In genomic region chr3R:8927817-8928625, dm6 we compare ENCODE assay signal across 1 fruit fly cellular context.
A peak's percentile ranks its signal among the peaks of the same experiment; 100 is the strongest.
TF ChIP-seq lines count a peak whose summit lies in the region.

No protein-coding gene starts in this region.

TF ChIP-seq in whole organism, embryonic, 481 proteins besides CTCF, POLR2A, EP300 and RAD21 (continued from another document and continues in another):
- peak; percentile 60 for TF ChIP-seq salm (tag; optimal IDR thresholded peaks at IDR 0.05; lab: Kevin White, UChicago)
- TF ChIP-seq kah (GFP tag; optimal IDR thresholded peaks at IDR 0.05; lab: Kevin White, UChicago): peak; percentile 39
- TF ChIP-seq eyg (GFP tag; optimal IDR thresholded peaks at IDR 0.05; lab: Kevin White, UChicago): no peak
- no peak for TF ChIP-seq usp (GFP tag; optimal IDR thresholded peaks at IDR 0.05; lab: Kevin White, UChicago)
- TF ChIP-seq CG7963 (GFP tag; IDR thresholded peaks at IDR 0.05; lab: Robert Waterston, UW; ENCODE audit: partially characterized antibody): no peak
- TF ChIP-seq CG32772 (GFP tag; IDR thresholded peaks at IDR 0.05; lab: Robert Waterston, UW): peak; percentile 52
- TF ChIP-seq CG3838 (GFP tag; optimal IDR thresholded peaks at IDR 0.05; lab: Kevin White, UChicago): no peak
- TF ChIP-seq Dek (tag; optimal IDR thresholded peaks at IDR 0.05; lab: Kevin White, UChicago): peak; percentile 26
- peak; percentile 76 for TF ChIP-seq lmd (GFP tag; IDR thresholded peaks at IDR 0.05; lab: Robert Waterston, UW)
- TF ChIP-seq yki (optimal IDR thresholded peaks at IDR 0.05; lab: Kevin White, UChicago): no peak
- peak; percentile 42 for TF ChIP-seq sisA (GFP tag; IDR thresholded peaks at IDR 0.05; lab: Robert Waterston, UW)
- no peak for TF ChIP-seq vnd (GFP tag; IDR thresholded peaks at IDR 0.05; lab: Robert Waterston, UW; ENCODE audit: partially characterized antibody)
- peak; percentile 41 for TF ChIP-seq Jarid2 (GFP tag; optimal IDR thresholded peaks at IDR 0.05; lab: Kevin White, UChicago)
- TF ChIP-seq tx (GFP tag; optimal IDR thresholded peaks at IDR 0.05; lab: Kevin White, UChicago): peak; percentile 52
- no peak for TF ChIP-seq CG11085 (GFP tag; IDR thresholded peaks at IDR 0.05; lab: Robert Waterston, UW)
- peak; percentile 22 for TF ChIP-seq trh (GFP tag; optimal IDR thresholded peaks at IDR 0.05; lab: Kevin White, UChicago)
- no peak for TF ChIP-seq CG12744 (GFP tag; optimal IDR thresholded peaks at IDR 0.05; lab: Kevin White, UChicago)
- no peak for TF ChIP-seq ab (GFP tag; optimal IDR thresholded peaks at IDR 0.05; lab: Kevin White, UChicago)
- TF ChIP-seq fd64A (GFP tag; optimal IDR thresholded peaks at IDR 0.05; lab: Kevin White, UChicago): peak; percentile 74
- peak; percentile 59 for TF ChIP-seq caup (GFP tag; optimal IDR thresholded peaks at IDR 0.05; lab: Kevin White, UChicago; ENCODE audit: severe bottlenecking)
- peak; percentile 41 for TF ChIP-seq CG14441 (GFP tag; IDR thresholded peaks at IDR 0.05; lab: Robert Waterston, UW)
- TF ChIP-seq NC2β (GFP tag; optimal IDR thresholded peaks at IDR 0.05; lab: Kevin White, UChicago): peak; percentile 78
- TF ChIP-seq CG15479 (GFP tag; optimal IDR thresholded peaks at IDR 0.05; lab: Kevin White, UChicago): peak; percentile 57
- peak; percentile 76 for TF ChIP-seq Oli (tag; optimal IDR thresholded peaks at IDR 0.05; lab: Kevin White, UChicago)
- peak; percentile 51 for TF ChIP-seq cg (GFP tag; optimal IDR thresholded peaks at IDR 0.05; lab: Kevin White, UChicago)
- TF ChIP-seq CkIIα-i1 (GFP tag; IDR thresholded peaks at IDR 0.05; lab: Robert Waterston, UW): no peak
- no peak for TF ChIP-seq HLHmδ (GFP tag; optimal IDR thresholded peaks at IDR 0.05; lab: Kevin White, UChicago)
- TF ChIP-seq CG14050 (GFP tag; IDR thresholded peaks at IDR 0.05; lab: Robert Waterston, UW): no peak; the same call in 2 of the 3 replicates
- TF ChIP-seq Side (GFP tag; optimal IDR thresholded peaks at IDR 0.05; lab: Kevin White, UChicago): peak; percentile 69
- TF ChIP-seq CG8765 (GFP tag; IDR thresholded peaks at IDR 0.05; lab: Robert Waterston, UW): peak; percentile 73
- peak; percentile 77 for TF ChIP-seq CG16815 (GFP tag; optimal IDR thresholded peaks at IDR 0.05; lab: Kevin White, UChicago)
- peak; percentile 72 for TF ChIP-seq Sox102F (GFP tag; optimal IDR thresholded peaks at IDR 0.05; lab: Kevin White, UChicago)
- TF ChIP-seq her (GFP tag; optimal IDR thresholded peaks at IDR 0.05; lab: Kevin White, UChicago): peak; percentile 30
- peak; percentile 68 for TF ChIP-seq CG6689 (GFP tag; IDR thresholded peaks at IDR 0.05; lab: Robert Waterston, UW)
- TF ChIP-seq Hmr (GFP tag; optimal IDR thresholded peaks at IDR 0.05; lab: Kevin White, UChicago): peak; percentile 66
- TF ChIP-seq sima (GFP tag; optimal IDR thresholded peaks at IDR 0.05; lab: Kevin White, UChicago): no peak
- TF ChIP-seq dmrt11E (tag; optimal IDR thresholded peaks at IDR 0.05; lab: Kevin White, UChicago): peak; percentile 92
- TF ChIP-seq CG14965 (GFP tag; optimal IDR thresholded peaks at IDR 0.05; lab: Kevin White, UChicago; ENCODE audit: borderline replicate concordance): no peak
- peak; percentile 69 for TF ChIP-seq org-1 (GFP tag; optimal IDR thresholded peaks at IDR 0.05; lab: Kevin White, UChicago)
- TF ChIP-seq CG2202 (tag; optimal IDR thresholded peaks at IDR 0.05; lab: Kevin White, UChicago): peak; percentile 62
- TF ChIP-seq Asciz (GFP tag; optimal IDR thresholded peaks at IDR 0.05; lab: Kevin White, UChicago): peak; percentile 86
- TF ChIP-seq CG17802 (tag; optimal IDR thresholded peaks at IDR 0.05; lab: Kevin White, UChicago): peak; percentile 19
- no peak for TF ChIP-seq zen2 (GFP tag; IDR thresholded peaks at IDR 0.05; lab: Robert Waterston, UW; ENCODE audit: partially characterized antibody)
- peak; percentile 77 for TF ChIP-seq CG3281 (GFP tag; optimal IDR thresholded peaks at IDR 0.05; lab: Kevin White, UChicago)
- peak; percentile 73 for TF ChIP-seq CG12219 (GFP tag; optimal IDR thresholded peaks at IDR 0.05; lab: Kevin White, UChicago)
- TF ChIP-seq pan (optimal IDR thresholded peaks at IDR 0.05; lab: Kevin White, UChicago): no peak
- TF ChIP-seq pan (GFP tag; optimal IDR thresholded peaks at IDR 0.05 in 1 of 2, IDR thresholded peaks at IDR 0.05 in 1 of 2): peak in 1 of 2 experiments; percentile 55
- no peak for TF ChIP-seq hkb (optimal IDR thresholded peaks at IDR 0.05; lab: Kevin White, UChicago)
- peak; percentile 55 for TF ChIP-seq hkb (GFP tag; IDR thresholded peaks at IDR 0.05; lab: Robert Waterston, UW)
- no peak for TF ChIP-seq Aef1 (GFP tag; IDR thresholded peaks at IDR 0.05; lab: Robert Waterston, UW)
- TF ChIP-seq CG14710 (tag; optimal IDR thresholded peaks at IDR 0.05; lab: Kevin White, UChicago): peak; percentile 90
- 0 out of 4 replicates have a peak, but pooled peaks have one; percentile 8 for TF ChIP-seq Dll (GFP tag; IDR thresholded peaks at IDR 0.05; lab: Robert Waterston, UW; ENCODE audit: partially characterized antibody)
- TF ChIP-seq CG30403 (GFP tag; optimal IDR thresholded peaks at IDR 0.05; lab: Kevin White, UChicago): peak; percentile 76
- no peak for TF ChIP-seq CG3065 (GFP tag; optimal IDR thresholded peaks at IDR 0.05; lab: Kevin White, UChicago)
- no peak for TF ChIP-seq sna (GFP tag; IDR thresholded peaks at IDR 0.05; lab: Robert Waterston, UW; ENCODE audit: partially characterized antibody)
- TF ChIP-seq schlank (tag; optimal IDR thresholded peaks at IDR 0.05; lab: Kevin White, UChicago): peak; percentile 37
- TF ChIP-seq CG15269 (tag; optimal IDR thresholded peaks at IDR 0.05; lab: Kevin White, UChicago): peak; percentile 68
- TF ChIP-seq CG11247 (GFP tag; IDR thresholded peaks at IDR 0.05; lab: Robert Waterston, UW): no peak
- peak; percentile 78 for TF ChIP-seq Chrac-16 (GFP tag; optimal IDR thresholded peaks at IDR 0.05; lab: Kevin White, UChicago)
- TF ChIP-seq Dbx (GFP tag; IDR thresholded peaks at IDR 0.05; lab: Robert Waterston, UW): no peak
- no peak for TF ChIP-seq da (GFP tag; optimal IDR thresholded peaks at IDR 0.05; lab: Kevin White, UChicago)
- TF ChIP-seq Nf-YC (tag; optimal IDR thresholded peaks at IDR 0.05; lab: Kevin White, UChicago): peak; percentile 39
- no peak for TF ChIP-seq Tbp (GFP tag; optimal IDR thresholded peaks at IDR 0.05; lab: Kevin White, UChicago)
- peak; percentile 73 for TF ChIP-seq jumu (GFP tag; optimal IDR thresholded peaks at IDR 0.05; lab: Kevin White, UChicago)
- peak; percentile 48 for TF ChIP-seq CG4328 (GFP tag; optimal IDR thresholded peaks at IDR 0.05; lab: Kevin White, UChicago)
- peak; percentile 38 for TF ChIP-seq wek (GFP tag; optimal IDR thresholded peaks at IDR 0.05; lab: Kevin White, UChicago)
- TF ChIP-seq Dad (GFP tag; optimal IDR thresholded peaks at IDR 0.05; lab: Kevin White, UChicago): no peak
- no peak for TF ChIP-seq CG5953 (GFP tag; IDR thresholded peaks at IDR 0.05; lab: Robert Waterston, UW)
- peak; percentile 83 for TF ChIP-seq Atf-2 (GFP tag; optimal IDR thresholded peaks at IDR 0.05; lab: Kevin White, UChicago)
- TF ChIP-seq CG8944 (GFP tag; optimal IDR thresholded peaks at IDR 0.05; lab: Kevin White, UChicago): peak; percentile 31
- TF ChIP-seq Dip2 (GFP tag; IDR thresholded peaks at IDR 0.05; lab: Robert Waterston, UW): no peak
- peak; percentile 77 for TF ChIP-seq vvl (GFP tag; IDR thresholded peaks at IDR 0.05; lab: Robert Waterston, UW)
- peak; percentile 55; the same call in 1 of the 3 replicates for TF ChIP-seq jigr1 (GFP tag; IDR thresholded peaks at IDR 0.05; lab: Robert Waterston, UW)
- TF ChIP-seq pho (GFP tag; optimal IDR thresholded peaks at IDR 0.05; lab: Kevin White, UChicago): peak; percentile 67
- TF ChIP-seq nmo (GFP tag; optimal IDR thresholded peaks at IDR 0.05; lab: Kevin White, UChicago): peak; percentile 84
- TF ChIP-seq CG34224 (GFP tag; IDR thresholded peaks at IDR 0.05; lab: Robert Waterston, UW; ENCODE audit: partially characterized antibody): no peak
- TF ChIP-seq CG6813 (GFP tag; optimal IDR thresholded peaks at IDR 0.05; lab: Kevin White, UChicago): peak; percentile 86
- TF ChIP-seq phol (tag; optimal IDR thresholded peaks at IDR 0.05; lab: Kevin White, UChicago): peak; percentile 81
- TF ChIP-seq CG7987 (GFP tag; optimal IDR thresholded peaks at IDR 0.05; lab: Kevin White, UChicago): no peak
- TF ChIP-seq kni (GFP tag; optimal IDR thresholded peaks at IDR 0.05; lab: Kevin White, UChicago): peak; percentile 96
- TF ChIP-seq CG13287 (GFP tag; IDR thresholded peaks at IDR 0.05; lab: Robert Waterston, UW; ENCODE audit: partially characterized antibody): no peak
- TF ChIP-seq D19B (GFP tag; optimal IDR thresholded peaks at IDR 0.05; lab: Kevin White, UChicago): peak; percentile 84
- no peak for TF ChIP-seq dan (GFP tag; IDR thresholded peaks at IDR 0.05; lab: Robert Waterston, UW)
- peak; percentile 72 for TF ChIP-seq Hsf (GFP tag; optimal IDR thresholded peaks at IDR 0.05; lab: Kevin White, UChicago)
- no peak for TF ChIP-seq CG2129 (GFP tag; IDR thresholded peaks at IDR 0.05; lab: Robert Waterston, UW; ENCODE audit: partially characterized antibody)
- TF ChIP-seq CG6854 (GFP tag; optimal IDR thresholded peaks at IDR 0.05; lab: Kevin White, UChicago): peak; percentile 71
- no peak for TF ChIP-seq dimm (GFP tag; IDR thresholded peaks at IDR 0.05; lab: Robert Waterston, UW)
- TF ChIP-seq CG33557 (GFP tag; optimal IDR thresholded peaks at IDR 0.05; lab: Kevin White, UChicago): peak; percentile 88
- peak; percentile 95 for TF ChIP-seq CG15696 (tag; optimal IDR thresholded peaks at IDR 0.05; lab: Kevin White, UChicago)
- peak in 1 of 3 experiments; percentile 86 for TF ChIP-seq lola (GFP tag; optimal IDR thresholded peaks at IDR 0.05; lab: Kevin White, UChicago)
- TF ChIP-seq H2.0 (GFP tag; IDR thresholded peaks at IDR 0.05; lab: Robert Waterston, UW): 0 out of 2 replicates have a peak, but pooled peaks have one; percentile 6
- peak; percentile 91 for TF ChIP-seq CG1233 (GFP tag; optimal IDR thresholded peaks at IDR 0.05; lab: Kevin White, UChicago)
- no peak for TF ChIP-seq lov (optimal IDR thresholded peaks at IDR 0.05; lab: Kevin White, UChicago)
- no peak for TF ChIP-seq lov (GFP tag; IDR thresholded peaks at IDR 0.05; lab: Robert Waterston, UW)
- peak; percentile 61 for TF ChIP-seq bab2 (GFP tag; optimal IDR thresholded peaks at IDR 0.05; lab: Kevin White, UChicago)
- TF ChIP-seq Hmx (GFP tag; optimal IDR thresholded peaks at IDR 0.05; lab: Kevin White, UChicago): peak; percentile 12
- TF ChIP-seq danr (GFP tag; IDR thresholded peaks at IDR 0.05; lab: Robert Waterston, UW): peak; percentile 75; the same call in 1 of the 2 replicates
- no peak for TF ChIP-seq z (GFP tag; IDR thresholded peaks at IDR 0.05; lab: Robert Waterston, UW)
- TF ChIP-seq Ptx1 (GFP tag; IDR thresholded peaks at IDR 0.05; lab: Robert Waterston, UW): peak; percentile 70
- peak; percentile 81 for TF ChIP-seq CG13775 (GFP tag; optimal IDR thresholded peaks at IDR 0.05; lab: Kevin White, UChicago)
- peak; percentile 20 for TF ChIP-seq MTF-1 (GFP tag; optimal IDR thresholded peaks at IDR 0.05; lab: Kevin White, UChicago; ENCODE audit: borderline replicate concordance)
- TF ChIP-seq CG16863 (GFP tag; optimal IDR thresholded peaks at IDR 0.05; lab: Kevin White, UChicago): peak; percentile 63
- no peak for TF ChIP-seq inv (GFP tag; IDR thresholded peaks at IDR 0.05; lab: Robert Waterston, UW; ENCODE audit: partially characterized antibody)
- no peak for TF ChIP-seq Mad (GFP tag; optimal IDR thresholded peaks at IDR 0.05; lab: Kevin White, UChicago)
- TF ChIP-seq zfh2 (GFP tag; optimal IDR thresholded peaks at IDR 0.05; lab: Kevin White, UChicago): peak; percentile 51
- TF ChIP-seq ems (GFP tag; optimal IDR thresholded peaks at IDR 0.05; lab: Kevin White, UChicago): peak; percentile 6
- TF ChIP-seq CG10543 (GFP tag; optimal IDR thresholded peaks at IDR 0.05; lab: Kevin White, UChicago): no peak
- no peak for TF ChIP-seq CG16813 (GFP tag; IDR thresholded peaks at IDR 0.05; lab: Robert Waterston, UW; ENCODE audit: partially characterized antibody)
- TF ChIP-seq ato (GFP tag; IDR thresholded peaks at IDR 0.05; lab: Robert Waterston, UW; ENCODE audit: partially characterized antibody): no peak
- TF ChIP-seq Sry-δ (GFP tag; optimal IDR thresholded peaks at IDR 0.05; lab: Kevin White, UChicago): peak; percentile 54
- peak; percentile 81 for TF ChIP-seq unpg (GFP tag; optimal IDR thresholded peaks at IDR 0.05; lab: Kevin White, UChicago)
- TF ChIP-seq CG3726 (GFP tag; IDR thresholded peaks at IDR 0.05; lab: Robert Waterston, UW): no peak
- TF ChIP-seq CG4282 (GFP tag; optimal IDR thresholded peaks at IDR 0.05; lab: Kevin White, UChicago): peak; percentile 39
- no peak for TF ChIP-seq fru (optimal IDR thresholded peaks at IDR 0.05; lab: Kevin White, UChicago)
- TF ChIP-seq E2f2 (GFP tag; IDR thresholded peaks at IDR 0.05; lab: Robert Waterston, UW): peak; percentile 41; the same call in 1 of the 2 replicates
- TF ChIP-seq CG10267 (tag; optimal IDR thresholded peaks at IDR 0.05; lab: Kevin White, UChicago): peak; percentile 79
- peak; percentile 77 for TF ChIP-seq CG6254 (GFP tag; optimal IDR thresholded peaks at IDR 0.05; lab: Kevin White, UChicago)
- peak; percentile 69 for TF ChIP-seq CG2875 (GFP tag; optimal IDR thresholded peaks at IDR 0.05; lab: Kevin White, UChicago)
- TF ChIP-seq CG32767 (GFP tag; IDR thresholded peaks at IDR 0.05; lab: Robert Waterston, UW): peak; percentile 58
- TF ChIP-seq CG18011 (GFP tag; optimal IDR thresholded peaks at IDR 0.05; lab: Kevin White, UChicago): peak; percentile 37
- no peak for TF ChIP-seq Opbp (GFP tag; IDR thresholded peaks at IDR 0.05; lab: Robert Waterston, UW; ENCODE audit: partially characterized antibody)
- TF ChIP-seq Optix (GFP tag; IDR thresholded peaks at IDR 0.05; lab: Robert Waterston, UW): 0 out of 3 replicates have a peak, but pooled peaks have one; percentile 37
- TF ChIP-seq CG42726 (GFP tag; IDR thresholded peaks at IDR 0.05; lab: Robert Waterston, UW; ENCODE audit: partially characterized antibody): no peak
- TF ChIP-seq cato (GFP tag; optimal IDR thresholded peaks at IDR 0.05; lab: Kevin White, UChicago; ENCODE audit: borderline replicate concordance): peak; percentile 59
- TF ChIP-seq CG15011 (GFP tag; optimal IDR thresholded peaks at IDR 0.05; lab: Kevin White, UChicago): peak; percentile 79
- peak; percentile 67 for TF ChIP-seq Xbp1 (GFP tag; optimal IDR thresholded peaks at IDR 0.05; lab: Kevin White, UChicago)
- TF ChIP-seq CG4707 (GFP tag; optimal IDR thresholded peaks at IDR 0.05; lab: Kevin White, UChicago): peak; percentile 44
- TF ChIP-seq CG1603 (tag; optimal IDR thresholded peaks at IDR 0.05; lab: Kevin White, UChicago): peak; percentile 80
- no peak for TF ChIP-seq sr (GFP tag; IDR thresholded peaks at IDR 0.05; lab: Robert Waterston, UW)
